Worm (Caenorhabditis elegans): ENCODE measurements around the gene Y54G2A.49.

ce11 chrIV:2897644-2898160, 44.6 kb upstream of the Y54G2A.49 start, which contains the start of gene Y54G2A.36:
- TF ChIP-seq arid-1 (GFP tag; conservative IDR thresholded peaks at IDR 0.05) (no peak), dpl-1 (GFP tag; optimal IDR thresholded peaks at IDR 0.05) (no peak), nhr-6 (tag; optimal IDR thresholded peaks at IDR 0.05) (no peak), ces-1 (GFP tag; optimal IDR thresholded peaks at IDR 0.05) (no peak), ama-1 (optimal IDR thresholded peaks at IDR 0.05) (no peak), nhr-41 (GFP tag; IDR thresholded peaks at IDR 0.05) (no peak), mxl-3 (GFP tag; optimal IDR thresholded peaks at IDR 0.05) (no peak), nhr-28 (tag; optimal IDR thresholded peaks at IDR 0.05) (no peak), pha-4 (GFP tag; IDR thresholded peaks at IDR 0.05) (no peak), pha-4 (tag; optimal IDR thresholded peaks at IDR 0.05) (no peak), cey-2 (tag; optimal IDR thresholded peaks at IDR 0.05; ENCODE audit: borderline replicate concordance, insufficient read depth) (no peak), nhr-77 (tag; optimal IDR thresholded peaks at IDR 0.05) (no peak), nhr-237 (tag; optimal IDR thresholded peaks at IDR 0.05) (no peak), Y5F2A.4 (GFP tag; optimal IDR thresholded peaks at IDR 0.05) (no peak)

Data from whole organism, L4 larva.